Worm (Caenorhabditis elegans): ENCODE data around the gene F25B5.5.

Gene F25B5.5

DNA sequence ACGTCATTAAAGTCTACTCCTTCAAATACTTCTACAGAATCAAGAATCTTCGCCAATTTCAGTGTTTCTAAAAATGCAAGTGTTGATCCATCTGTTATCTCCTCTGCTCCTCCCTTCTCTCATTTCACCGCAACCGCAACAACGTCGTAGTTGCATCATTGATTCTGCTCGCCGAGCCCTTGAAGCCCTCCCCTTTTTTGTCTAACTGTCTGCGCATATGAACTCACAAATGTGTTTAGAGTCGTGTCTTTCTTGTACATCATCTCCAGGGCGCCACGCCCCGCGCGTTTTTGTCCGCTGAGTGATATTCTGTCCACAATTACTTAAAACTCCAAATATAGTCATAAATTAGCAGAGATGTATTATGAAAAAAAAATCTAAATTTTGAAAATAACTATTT is 42.1 kb upstream of the F25B5.5 start:
- TF ChIP-seq snpc-4 (tag; optimal IDR thresholded peaks at IDR 0.05) (no peak), tbx-8 (GFP tag; optimal IDR thresholded peaks at IDR 0.05) (no peak), mab-5 (tag; optimal IDR thresholded peaks at IDR 0.05) (no peak), mep-1 (tag; optimal IDR thresholded peaks at IDR 0.05) (peak; percentile 38), mls-2 (tag; optimal IDR thresholded peaks at IDR 0.05) (no peak), ces-1 (GFP tag; optimal IDR thresholded peaks at IDR 0.05) (peak; percentile 76), ceh-83 (GFP tag; optimal IDR thresholded peaks at IDR 0.05) (no peak), nhr-237 (tag; optimal IDR thresholded peaks at IDR 0.05) (no peak), unc-120 (tag; optimal IDR thresholded peaks at IDR 0.05; ENCODE audit: poor library complexity, severe bottlenecking) (peak; percentile 37)

ce11 chrIII:5985340-5985739 is 39.4 kb upstream of the F25B5.5 start, which contains the start of gene T04C9.3:
Gene T04C9.3, plus strand, starts transcription at chrIII:5985640.
- TF ChIP-seq zip-8 (tag; optimal IDR thresholded peaks at IDR 0.05) (no peak), blmp-1 (tag; optimal IDR thresholded peaks at IDR 0.05) (no peak), nhr-28 (tag; optimal IDR thresholded peaks at IDR 0.05) (no peak), ztf-11 (tag; optimal IDR thresholded peaks at IDR 0.05) (no peak), pha-4 (tag; optimal IDR thresholded peaks at IDR 0.05) (no peak), lsy-2 (tag; optimal IDR thresholded peaks at IDR 0.05) (no peak), unc-39 (tag; optimal IDR thresholded peaks at IDR 0.05) (no peak), nhr-76 (tag; optimal IDR thresholded peaks at IDR 0.05) (no peak), lin-32 (GFP tag; optimal IDR thresholded peaks at IDR 0.05) (no peak), mls-2 (tag; optimal IDR thresholded peaks at IDR 0.05) (no peak), mep-1 (tag; optimal IDR thresholded peaks at IDR 0.05) (no peak), sptf-1 (tag; optimal IDR thresholded peaks at IDR 0.05) (no peak), ceh-39 (tag; optimal IDR thresholded peaks at IDR 0.05) (no peak), ham-2 (GFP tag; optimal IDR thresholded peaks at IDR 0.05) (no peak), tbx-8 (GFP tag; optimal IDR thresholded peaks at IDR 0.05) (no peak), elt-3 (tag; optimal IDR thresholded peaks at IDR 0.05) (no peak), nhr-237 (tag; optimal IDR thresholded peaks at IDR 0.05) (no peak), snpc-4 (tag; optimal IDR thresholded peaks at IDR 0.05) (no peak)

- TF ChIP-seq nhr-2 (tag; optimal IDR thresholded peaks at IDR 0.05) (no peak), tbx-8 (GFP tag; optimal IDR thresholded peaks at IDR 0.05) (no peak), ham-2 (GFP tag; optimal IDR thresholded peaks at IDR 0.05) (peak; percentile 25), sptf-1 (tag; optimal IDR thresholded peaks at IDR 0.05) (peak; percentile 17), ztf-11 (tag; optimal IDR thresholded peaks at IDR 0.05) (no peak), drap-1 (GFP tag; optimal IDR thresholded peaks at IDR 0.05) (no peak), snpc-4 (tag; optimal IDR thresholded peaks at IDR 0.05) (no peak), mep-1 (tag; optimal IDR thresholded peaks at IDR 0.05) (no peak), nhr-237 (tag; optimal IDR thresholded peaks at IDR 0.05) (no peak), ces-1 (GFP tag; optimal IDR thresholded peaks at IDR 0.05) (no peak), nhr-28 (tag; optimal IDR thresholded peaks at IDR 0.05) (no peak), pha-4 (tag; optimal IDR thresholded peaks at IDR 0.05) (peak; percentile 21), lin-32 (GFP tag; optimal IDR thresholded peaks at IDR 0.05) (no peak), nhr-76 (tag; optimal IDR thresholded peaks at IDR 0.05) (no peak), elt-1 (tag; optimal IDR thresholded peaks at IDR 0.05; ENCODE audit: borderline replicate concordance, insufficient read depth) (no peak)
Measured at ce11 chrIII:5982753-5983390, 36.9 kb upstream of the F25B5.5 start.

DNA sequence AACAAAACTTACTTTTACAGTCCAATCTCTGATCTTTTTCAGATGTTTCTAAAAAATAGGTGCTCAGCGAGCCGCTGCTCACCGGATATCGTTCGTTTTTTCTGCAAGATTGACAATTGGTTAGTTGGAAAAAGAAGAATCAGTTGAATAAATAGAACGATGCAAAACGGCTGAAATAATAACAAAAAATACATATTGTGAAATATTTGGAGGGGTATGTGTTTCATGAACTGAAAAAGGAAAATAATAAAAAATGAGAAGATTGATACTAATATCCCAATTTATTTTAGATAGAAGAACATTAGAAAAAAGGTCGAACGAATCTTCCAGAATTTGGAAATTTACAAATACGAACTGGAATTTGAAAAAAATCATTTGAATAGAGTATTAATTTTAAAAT is 36.1 kb upstream of the F25B5.5 start, which contains the start of gene frm-2:
Gene frm-2 (minus strand): TSS at position 101 of the 400 bp plus-strand sequence.
- no peak for TF ChIP-seq ceh-43 (GFP tag; optimal IDR thresholded peaks at IDR 0.05)
- TF ChIP-seq nhr-76 (tag; optimal IDR thresholded peaks at IDR 0.05): no peak
- no peak for TF ChIP-seq sem-2 (GFP tag; optimal IDR thresholded peaks at IDR 0.05)
- TF ChIP-seq bed-3 (GFP tag; optimal IDR thresholded peaks at IDR 0.05): no peak
- no peak for TF ChIP-seq ztf-11 (tag; optimal IDR thresholded peaks at IDR 0.05)
- TF ChIP-seq mep-1 (tag; optimal IDR thresholded peaks at IDR 0.05): no peak
- no peak for TF ChIP-seq blmp-1 (tag; optimal IDR thresholded peaks at IDR 0.05)

DNA sequence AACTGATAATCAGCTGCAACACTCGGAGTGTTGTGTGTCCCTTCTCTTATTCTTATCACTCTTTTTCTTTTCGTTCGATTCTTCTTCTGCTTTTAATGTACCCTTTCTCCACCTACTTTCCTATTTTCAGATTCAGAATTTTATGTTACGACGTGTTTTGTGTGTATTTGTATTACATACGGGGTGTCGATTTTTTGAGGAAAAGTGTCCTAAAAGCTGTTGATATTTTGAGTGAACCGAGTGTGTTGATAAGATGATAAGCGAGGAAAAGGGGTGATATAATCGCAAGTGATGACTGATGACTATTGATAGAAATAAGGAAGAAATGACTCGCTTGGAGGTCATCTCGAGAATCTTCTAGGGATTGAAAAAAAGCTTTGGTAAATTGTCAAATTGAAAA is 35.5 kb upstream of the F25B5.5 start:
- TF ChIP-seq zip-8 (tag; optimal IDR thresholded peaks at IDR 0.05) (no peak), mep-1 (tag; optimal IDR thresholded peaks at IDR 0.05) (no peak), sptf-1 (tag; optimal IDR thresholded peaks at IDR 0.05) (no peak), nhr-237 (tag; optimal IDR thresholded peaks at IDR 0.05) (no peak), unc-39 (tag; optimal IDR thresholded peaks at IDR 0.05) (no peak), pha-4 (tag; optimal IDR thresholded peaks at IDR 0.05) (no peak), snpc-4 (tag; optimal IDR thresholded peaks at IDR 0.05) (no peak), ceh-83 (GFP tag; optimal IDR thresholded peaks at IDR 0.05) (no peak), bed-3 (GFP tag; optimal IDR thresholded peaks at IDR 0.05) (no peak), tbx-8 (GFP tag; optimal IDR thresholded peaks at IDR 0.05) (no peak), sem-2 (GFP tag; optimal IDR thresholded peaks at IDR 0.05) (no peak), mab-5 (tag; optimal IDR thresholded peaks at IDR 0.05) (no peak), lin-32 (GFP tag; optimal IDR thresholded peaks at IDR 0.05) (no peak), mls-2 (tag; optimal IDR thresholded peaks at IDR 0.05) (no peak), elt-3 (tag; optimal IDR thresholded peaks at IDR 0.05) (no peak)

Data from whole organism, mixed stage, embryonic.